Worm (Caenorhabditis elegans) whole organism, young adult: ENCODE measurements around the gene srh-42.
A peak's percentile ranks its signal among the peaks of the same experiment; 100 is the strongest.

Source experiments
- B0019.2 ChIP-seq: fragments of 200-800 bp; sonication (Bioruptor generic); conservative IDR thresholded peaks from 2 replicates; pipeline ENCODE4 v1.3.6; 2022; ENCODE audit warnings: missing genetic modification reagents, missing genetic modification characterization, missing compliant biosample characterization
- C17E4.6 ChIP-seq: fragments of 200-800 bp; sonication (Bioruptor generic); IDR thresholded peaks from 2 replicates; pipeline ENCODE4 v1.3.6; 2022; ENCODE audit warnings: missing genetic modification reagents, missing genetic modification characterization, missing compliant biosample characterization
- F23B12.7 ChIP-seq: sonication (generic microtip); optimal IDR thresholded peaks from 2 replicates; lab custom pipeline; 2017; ENCODE audit warnings: missing genetic modification characterization, mild to moderate bottlenecking, missing compliant biosample characterization, antibody characterized with exemption, moderate library complexity; ENCODE audit not compliant: insufficient read depth
- F33H1.4 ChIP-seq: fragments of 200-800 bp; sonication (Bioruptor generic); IDR thresholded peaks from 2 replicates; pipeline ENCODE4 v1.3.6; 2022; ENCODE audit warnings: missing genetic modification reagents, missing genetic modification characterization, missing compliant biosample characterization
- F49E8.2 ChIP-seq: sonication (generic microtip); optimal IDR thresholded peaks from 3 replicates; lab custom pipeline; 2017; ENCODE audit warnings: missing genetic modification characterization, mild to moderate bottlenecking, missing compliant biosample characterization, antibody characterized with exemption, moderate library complexity; ENCODE audit not compliant: insufficient read depth
- F52B5.7 ChIP-seq: sonication (generic microtip); optimal IDR thresholded peaks from 2 replicates; lab custom pipeline; 2016; ENCODE audit warnings: mild to moderate bottlenecking, missing genetic modification characterization, missing compliant biosample characterization
- F57C9.4 ChIP-seq: sonication (generic microtip); optimal IDR thresholded peaks from 2 replicates; lab custom pipeline; 2017; ENCODE audit warnings: mild to moderate bottlenecking, missing genetic modification characterization, missing compliant biosample characterization
- Y53G8AR.9 ChIP-seq: fragments of 200-800 bp; sonication (Bioruptor generic); conservative IDR thresholded peaks from 2 replicates; pipeline ENCODE4 v1.3.6; 2022; ENCODE audit warnings: missing genetic modification reagents, missing genetic modification characterization, missing compliant biosample characterization
- akir-1 ChIP-seq: fragments of 200-800 bp; sonication (Bioruptor generic); optimal IDR thresholded peaks from 2 replicates; lab custom pipeline; 2018; ENCODE audit warnings: mild to moderate bottlenecking, missing genetic modification characterization, moderate library complexity, missing compliant biosample characterization
- ama-1 ChIP-seq, 3 experiments: fragments of 150-350 bp in 1 of 3; sonication (generic microtip) in 2 of 3; optimal IDR thresholded peaks; 2 replicates each; lab custom pipeline; 2014 to 2018; ENCODE audit warnings: missing biosample characterization in 2 of 3, missing genetic modification characterization in 2 of 3, missing genetic modification reagents in 2 of 3
- aptf-3 ChIP-seq: fragments of 200-800 bp; sonication (Bioruptor generic); IDR thresholded peaks from 2 replicates; pipeline ENCODE4 v1.3.6; 2022; ENCODE audit warnings: missing genetic modification characterization, missing compliant biosample characterization
- athp-1 ChIP-seq: sonication (generic microtip); optimal IDR thresholded peaks from 2 replicates; lab custom pipeline; 2017; ENCODE audit warnings: mild to moderate bottlenecking, missing genetic modification characterization, missing compliant biosample characterization
- cebp-1 ChIP-seq, 2 experiments: fragments of 200-800 bp in 1 of 2; sonication (Bioruptor generic) in 1 of 2; sonication (generic microtip) in 1 of 2; IDR thresholded peaks in 1 of 2; optimal IDR thresholded peaks in 1 of 2; 2 replicates each; pipeline versions ENCODE4 v1.3.6 to Lab custom; 2017 to 2022; ENCODE audit warnings: missing compliant biosample characterization in 2 of 2, missing genetic modification characterization in 2 of 2, mild to moderate bottlenecking in 1 of 2, missing genetic modification reagents in 1 of 2, moderate library complexity in 1 of 2
- cebp-2 ChIP-seq: fragments of 200-800 bp; sonication (Bioruptor generic); IDR thresholded peaks from 2 replicates; pipeline ENCODE4 v1.3.6; 2022; ENCODE audit warnings: missing genetic modification characterization, missing compliant biosample characterization
- chd-7 ChIP-seq: sonication (generic microtip); optimal IDR thresholded peaks from 2 replicates; lab custom pipeline; 2016; ENCODE audit warnings: mild to moderate bottlenecking, missing genetic modification characterization, moderate library complexity, missing compliant biosample characterization
- dpl-1 ChIP-seq: fragments of 150-350 bp; optimal IDR thresholded peaks from 2 replicates; lab custom pipeline; 2014; ENCODE audit warnings: missing biosample characterization, missing genetic modification reagents, missing genetic modification characterization
- egl-18 ChIP-seq: fragments of 200-800 bp; sonication (Bioruptor generic); IDR thresholded peaks from 2 replicates; pipeline ENCODE4 v1.3.6; 2022; ENCODE audit warnings: missing genetic modification reagents, missing genetic modification characterization, missing compliant biosample characterization
- egl-44 ChIP-seq: fragments of 200-800 bp; sonication (Bioruptor generic); IDR thresholded peaks from 2 replicates; pipeline ENCODE4 v1.3.6; 2022; ENCODE audit warnings: missing genetic modification reagents, missing genetic modification characterization, missing compliant biosample characterization
- him-1 ChIP-seq: sonication (generic microtip); optimal IDR thresholded peaks from 2 replicates; lab custom pipeline; 2016; ENCODE audit warnings: missing genotype, missing genetic modification reagents, missing genetic modification characterization, missing compliant biosample characterization
- hlh-26 ChIP-seq: fragments of 200-800 bp; sonication (Bioruptor generic); conservative IDR thresholded peaks from 2 replicates; pipeline ENCODE4 v1.3.6; 2022; ENCODE audit warnings: missing genetic modification reagents, missing genetic modification characterization, missing compliant biosample characterization
- hrde-1 ChIP-seq: sonication (generic microtip); optimal IDR thresholded peaks from 2 replicates; lab custom pipeline; 2016; ENCODE audit warnings: missing genetic modification characterization, mild to moderate bottlenecking, missing compliant biosample characterization, moderate library complexity, missing genotype, missing genetic modification reagents, borderline replicate concordance
- let-607 ChIP-seq, 2 experiments: fragments of 200-800 bp in 1 of 2; sonication (Bioruptor generic) in 1 of 2; sonication (generic microtip) in 1 of 2; optimal IDR thresholded peaks; 2 replicates each; lab custom pipeline; 2016 to 2018; ENCODE audit warnings: mild to moderate bottlenecking in 2 of 2, missing compliant biosample characterization in 2 of 2, missing genetic modification characterization in 2 of 2, moderate library complexity in 2 of 2, missing genotype in 1 of 2
- lin-35 ChIP-seq, 3 experiments: fragments of 150-350 bp in 2 of 3; sonication (generic microtip) in 1 of 3; optimal IDR thresholded peaks; 2 replicates each; lab custom pipeline; 2014 to 2018; ENCODE audit warnings: missing biosample characterization in 3 of 3, missing genetic modification characterization in 3 of 3, missing genetic modification reagents in 3 of 3
- lin-40 ChIP-seq: sonication (generic microtip); optimal IDR thresholded peaks from 2 replicates; lab custom pipeline; 2016; ENCODE audit warnings: missing genetic modification characterization, mild to moderate bottlenecking, missing compliant biosample characterization, missing genotype, missing genetic modification reagents
- madf-3 ChIP-seq: fragments of 200-800 bp; sonication (Bioruptor generic); IDR thresholded peaks from 2 replicates; pipeline ENCODE4 v1.3.6; 2022; ENCODE audit warnings: missing genetic modification reagents, missing genetic modification characterization, missing compliant biosample characterization
- madf-8 ChIP-seq: fragments of 200-800 bp; sonication (Bioruptor generic); conservative IDR thresholded peaks from 2 replicates; pipeline ENCODE4 v1.3.6; 2022; ENCODE audit warnings: missing genetic modification reagents, missing genetic modification characterization, missing compliant biosample characterization
- mxl-1 ChIP-seq: sonication (generic microtip); optimal IDR thresholded peaks from 2 replicates; lab custom pipeline; 2016; ENCODE audit warnings: missing genetic modification characterization, missing compliant biosample characterization
- nfya-1 ChIP-seq: sonication (generic microtip); optimal IDR thresholded peaks from 2 replicates; lab custom pipeline; 2017; ENCODE audit warnings: antibody characterized with exemption, missing compliant biosample characterization, missing genetic modification characterization, borderline replicate concordance; ENCODE audit not compliant: insufficient read depth
- nhr-179 ChIP-seq: sonication (generic microtip); optimal IDR thresholded peaks from 2 replicates; lab custom pipeline; 2016; ENCODE audit warnings: mild to moderate bottlenecking, missing genetic modification characterization, missing compliant biosample characterization
- nhr-80 ChIP-seq: sonication (generic microtip); optimal IDR thresholded peaks from 2 replicates; lab custom pipeline; 2016; ENCODE audit warnings: missing genetic modification characterization, missing compliant biosample characterization
- pha-4 ChIP-seq: fragments of 150-350 bp; sonication (generic microtip); optimal IDR thresholded peaks from 2 replicates; lab custom pipeline; 2014; ENCODE audit warnings: missing biosample characterization, missing genetic modification reagents, missing genetic modification characterization
- repo-1 ChIP-seq: sonication (generic microtip); optimal IDR thresholded peaks from 2 replicates; lab custom pipeline; 2017; ENCODE audit warnings: mild to moderate bottlenecking, missing genetic modification characterization, missing compliant biosample characterization
- sea-2 ChIP-seq: fragments of 200-800 bp; sonication (Bioruptor generic); IDR thresholded peaks from 2 replicates; pipeline ENCODE4 v1.3.6; 2022; ENCODE audit warnings: missing genetic modification characterization, missing compliant biosample characterization
- snpc-1.1 ChIP-seq: sonication (generic microtip); optimal IDR thresholded peaks from 2 replicates; lab custom pipeline; 2017; ENCODE audit warnings: missing genetic modification characterization, mild to moderate bottlenecking, missing compliant biosample characterization, antibody characterized with exemption, moderate library complexity, missing genotype, missing genetic modification reagents; ENCODE audit not compliant: insufficient read depth
- snpc-3.4 ChIP-seq: sonication (generic microtip); optimal IDR thresholded peaks from 2 replicates; lab custom pipeline; 2017; ENCODE audit warnings: missing genetic modification characterization, mild to moderate bottlenecking, missing compliant biosample characterization, antibody characterized with exemption, moderate library complexity, missing genotype, missing genetic modification reagents
- snpc-4 ChIP-seq, 5 experiments: fragments of 150-350 bp in 1 of 5; sonication (generic microtip) in 4 of 5; optimal IDR thresholded peaks; 2 replicates each; lab custom pipeline; 2014 to 2018; ENCODE audit warnings: missing genetic modification characterization in 5 of 5, missing biosample characterization in 3 of 5, antibody characterized with exemption in 2 of 5, mild to moderate bottlenecking in 2 of 5, missing compliant biosample characterization in 2 of 5, missing genotype in 2 of 5, moderate library complexity in 2 of 5, missing genetic modification reagents in 1 of 5
- sptf-2 ChIP-seq: fragments of 200-800 bp; sonication (Bioruptor generic); optimal IDR thresholded peaks from 2 replicates; lab custom pipeline; 2018; ENCODE audit warnings: mild to moderate bottlenecking, missing genetic modification characterization, missing compliant biosample characterization
- unc-130 ChIP-seq: sonication (generic microtip); optimal IDR thresholded peaks from 2 replicates; lab custom pipeline; 2016; ENCODE audit warnings: missing genetic modification reagents, missing genetic modification characterization, missing compliant biosample characterization
- zfh-2 ChIP-seq: fragments of 200-800 bp; sonication (Bioruptor generic); conservative IDR thresholded peaks from 2 replicates; pipeline ENCODE4 v1.3.6; 2022; ENCODE audit warnings: missing genetic modification reagents, missing genetic modification characterization, missing compliant biosample characterization
- ztf-18 ChIP-seq: sonication (generic microtip); optimal IDR thresholded peaks from 2 replicates; lab custom pipeline; 2016; ENCODE audit warnings: missing genotype, mild to moderate bottlenecking, missing genetic modification characterization, missing compliant biosample characterization
- ztf-28 ChIP-seq: fragments of 200-800 bp; sonication (Bioruptor generic); IDR thresholded peaks from 2 replicates; pipeline ENCODE4 v1.3.6; 2022; ENCODE audit warnings: missing genetic modification reagents, missing genetic modification characterization, missing compliant biosample characterization

The srh-42 gene

DNA sequence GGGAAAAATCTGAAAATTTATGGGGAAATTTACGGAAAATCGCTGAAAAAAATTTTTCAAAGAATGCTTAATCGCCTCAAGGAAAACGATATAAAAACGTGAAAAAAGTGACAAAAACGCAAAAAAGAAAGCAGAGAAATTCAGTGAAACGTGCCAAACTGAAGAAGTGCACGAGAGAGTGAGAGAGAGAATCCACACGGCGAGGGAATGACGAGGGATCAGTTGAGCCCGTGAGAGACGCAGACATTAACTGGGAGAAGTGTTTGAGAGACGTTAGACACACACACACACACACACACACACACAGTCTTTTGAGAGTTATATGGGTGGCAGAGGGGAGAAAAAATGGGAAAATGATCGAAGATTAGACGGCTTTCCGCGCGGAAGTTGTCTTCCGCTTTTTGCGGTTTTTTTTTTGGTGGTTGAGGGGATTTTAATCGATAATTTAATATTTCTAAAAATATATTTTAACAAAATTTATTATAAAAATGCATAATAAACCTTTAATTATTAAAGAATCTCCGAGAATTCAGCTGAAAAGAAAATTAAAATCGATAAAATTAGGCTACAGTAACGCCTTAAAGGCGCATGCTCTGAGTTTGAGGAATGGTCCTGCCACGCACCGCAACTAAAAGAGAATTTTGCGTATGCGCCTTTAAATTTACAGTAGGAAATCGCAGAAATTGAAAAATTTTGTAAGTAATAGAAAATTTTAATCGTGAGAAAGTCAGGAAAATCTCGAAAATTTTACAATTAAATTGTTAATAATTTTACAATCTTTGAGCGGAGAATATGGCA, 44.2 kb downstream of the srh-42 start (continued):
- TF ChIP-seq sea-2 (GFP tag; lab: Robert Waterston, UW) (no peak), let-607 (tag; optimal IDR thresholded peaks at IDR 0.05; lab: Kevin White, UChicago) (peak in 1 of 2 experiments; percentile 15), akir-1 (GFP tag; lab: Kevin White, UChicago) (no peak), ztf-28 (GFP tag; lab: Robert Waterston, UW) (peak; percentile 79; the same call in 1 of the 2 replicates), cebp-1 (GFP tag; IDR thresholded peaks at IDR 0.05; lab: Robert Waterston, UW) (no peak), cebp-1 (tag; optimal IDR thresholded peaks at IDR 0.05; lab: Kevin White, UChicago) (peak; percentile 44), Y53G8AR.9 (peak; percentile 32; the same call in 1 of the 2 replicates), egl-44 (GFP tag; lab: Robert Waterston, UW) (no peak), dpl-1 (GFP tag; lab: Kevin White, UChicago) (peak; percentile 65), lin-40 (tag; lab: Kevin White, UChicago) (peak; percentile 20), ztf-18 (tag; lab: Kevin White, UChicago) (peak; percentile 70), snpc-3.4 (tag; lab: Kevin White, UChicago) (peak; percentile 84), lin-35 (GFP tag; optimal IDR thresholded peaks at IDR 0.05; lab: Kevin White, UChicago) (peak in 1 of 3 experiments; percentile 12), repo-1 (tag; lab: Kevin White, UChicago) (no peak), madf-3 (GFP tag; lab: Robert Waterston, UW) (0 out of 2 replicates have a peak, but pooled peaks have one; percentile 73), sptf-2 (GFP tag; lab: Kevin White, UChicago) (no peak), athp-1 (tag; lab: Kevin White, UChicago) (peak; percentile 82), F33H1.4 (GFP tag; lab: Robert Waterston, UW) (peak; percentile 99), madf-8 (GFP tag; lab: Robert Waterston, UW) (peak; percentile 97), snpc-4 (GFP tag; optimal IDR thresholded peaks at IDR 0.05; lab: Kevin White, UChicago) (no peak), snpc-4 (tag; optimal IDR thresholded peaks at IDR 0.05; lab: Kevin White, UChicago) (peak in 2 of 4 experiments; percentile 17 to 60), mxl-1 (no peak)
- TF ChIP-seq, all 124 proteins: peak for 44

ce11 chrII:14243503-14243902, 45.4 kb downstream of the srh-42 start, which contains the start of gene jmjd-2:
Gene jmjd-2 (minus strand): TSS chrII:14243603.
- TF ChIP-seq him-1 (tag; lab: Kevin White, UChicago) (no peak), C17E4.6 (GFP tag; lab: Robert Waterston, UW) (no peak), B0019.2 (no peak), F23B12.7 (no peak), F57C9.4 (tag; lab: Kevin White, UChicago) (no peak), F52B5.7 (no peak), nhr-179 (tag; lab: Kevin White, UChicago) (no peak), egl-18 (GFP tag; lab: Robert Waterston, UW) (no peak), cebp-2 (no peak), snpc-1.1 (tag; lab: Kevin White, UChicago) (no peak)
- TF ChIP-seq, all 124 proteins: peak for 0

DNA sequence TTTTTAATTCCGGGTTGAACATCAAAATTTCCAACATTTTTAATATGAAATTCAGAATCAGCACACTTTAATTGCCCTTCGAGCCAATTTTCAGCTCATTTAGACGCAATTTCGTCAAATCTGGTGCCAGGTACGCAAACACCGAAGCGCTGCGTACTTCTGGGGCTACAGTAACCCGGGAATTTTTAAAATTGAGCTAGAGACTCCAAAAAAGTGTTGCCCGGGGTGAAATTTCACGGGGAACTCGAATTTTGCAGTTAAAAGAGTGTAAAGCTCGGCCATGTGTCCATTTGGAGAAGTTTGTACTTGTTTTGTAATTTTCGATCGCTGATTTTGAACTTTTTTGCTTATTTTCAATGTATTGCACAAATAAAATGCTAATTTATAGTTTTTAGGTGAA, 46.6 kb downstream of the srh-42 start:
- TF ChIP-seq hrde-1 (tag; lab: Kevin White, UChicago) (no peak), aptf-3 (GFP tag; lab: Robert Waterston, UW) (no peak), nhr-80 (tag; lab: Kevin White, UChicago) (no peak), sea-2 (GFP tag; lab: Robert Waterston, UW) (no peak), pha-4 (tag; lab: Kevin White, UChicago) (no peak), cebp-2 (no peak), lin-40 (tag; lab: Kevin White, UChicago) (no peak), sptf-2 (GFP tag; lab: Kevin White, UChicago) (no peak), chd-7 (tag; lab: Kevin White, UChicago) (no peak), unc-130 (GFP tag; lab: Kevin White, UChicago) (no peak), zfh-2 (GFP tag; lab: Robert Waterston, UW) (no peak), nfya-1 (no peak), ama-1 (optimal IDR thresholded peaks at IDR 0.05; lab: Kevin White, UChicago) (no peak), ama-1 (GFP tag; optimal IDR thresholded peaks at IDR 0.05; lab: Kevin White, UChicago) (no peak), nhr-179 (tag; lab: Kevin White, UChicago) (no peak), hlh-26 (GFP tag; lab: Robert Waterston, UW) (no peak), akir-1 (GFP tag; lab: Kevin White, UChicago) (no peak), F49E8.2 (tag; lab: Kevin White, UChicago) (no peak)
